Worm (Caenorhabditis elegans): Measurements from ENCODE around the gene F13A2.1.

Gene F13A2.1

DNA sequence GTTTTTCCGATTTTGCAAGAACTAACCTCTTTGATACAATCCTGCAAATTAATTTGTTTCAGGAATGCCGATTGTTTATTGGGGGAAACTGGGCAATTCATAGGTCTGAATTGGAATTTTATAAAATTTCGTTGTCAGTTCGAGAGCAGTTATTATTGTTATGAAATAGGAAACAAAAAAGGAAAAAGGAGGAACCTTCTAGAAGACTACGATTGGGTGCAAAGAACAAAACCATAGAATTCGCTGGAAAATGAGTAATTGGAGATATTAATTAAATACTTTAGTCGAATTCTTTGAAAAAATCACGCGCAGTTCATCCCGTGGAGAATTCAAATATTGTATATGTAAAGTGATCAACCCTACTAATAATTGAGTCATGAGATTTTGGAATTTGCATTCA, 5.2 kb upstream of the F13A2.1 start, which contains the start of gene F13A2.9:
Gene F13A2.9 (minus strand): TSS at position 101 of the 400 bp plus-strand sequence.
- no peak for TF ChIP-seq snpc-4 (tag; optimal IDR thresholded peaks at IDR 0.05)
- TF ChIP-seq sma-9 (GFP tag; optimal IDR thresholded peaks at IDR 0.05): no peak
- no peak for TF ChIP-seq sma-9 (tag; optimal IDR thresholded peaks at IDR 0.05)
- no peak for TF ChIP-seq mab-5 (tag; optimal IDR thresholded peaks at IDR 0.05)
- no peak for TF ChIP-seq aly-2 (tag; optimal IDR thresholded peaks at IDR 0.05)
- no peak for TF ChIP-seq peb-1 (tag; optimal IDR thresholded peaks at IDR 0.05)
- no peak for TF ChIP-seq blmp-1 (tag; optimal IDR thresholded peaks at IDR 0.05; ENCODE audit: insufficient read depth)
- TF ChIP-seq ceh-82 (tag; optimal IDR thresholded peaks at IDR 0.05): no peak
- no peak for TF ChIP-seq nhr-23 (tag; optimal IDR thresholded peaks at IDR 0.05)
- no peak for TF ChIP-seq unc-39 (tag; optimal IDR thresholded peaks at IDR 0.05)
- no peak for TF ChIP-seq ama-1 (optimal IDR thresholded peaks at IDR 0.05)
- no peak for TF ChIP-seq fos-1 (tag; optimal IDR thresholded peaks at IDR 0.05)
- TF ChIP-seq nhr-25 (tag; optimal IDR thresholded peaks at IDR 0.05): no peak

DNA sequence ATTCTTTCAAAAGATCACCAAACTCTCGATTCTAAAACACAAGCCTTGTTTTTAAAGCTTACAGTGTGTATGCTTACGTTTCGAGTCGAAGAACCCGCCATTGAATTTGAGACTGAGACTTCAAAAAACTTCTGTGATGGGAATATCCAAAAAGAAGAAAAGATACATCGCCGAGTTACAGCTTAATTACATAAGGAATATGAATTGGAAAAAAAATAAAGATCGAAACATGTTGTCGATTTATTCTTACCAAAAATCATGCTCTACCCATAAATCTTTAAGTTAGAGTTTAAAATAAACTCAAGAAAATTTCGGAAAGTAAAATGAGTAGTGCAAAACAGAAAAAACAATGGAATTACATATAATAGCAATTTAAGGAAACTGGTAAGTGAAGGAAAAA, 4.0 kb upstream of the F13A2.1 start, which contains the start of gene F13A2.10:
Gene F13A2.10 (minus strand): TSS at position 101 of the 400 bp plus-strand sequence.
- TF ChIP-seq nhr-6 (tag; optimal IDR thresholded peaks at IDR 0.05) (no peak), lsy-2 (tag; optimal IDR thresholded peaks at IDR 0.05) (no peak), snpc-4 (tag; optimal IDR thresholded peaks at IDR 0.05) (no peak), nhr-77 (tag; optimal IDR thresholded peaks at IDR 0.05) (no peak), unc-62 (GFP tag; optimal IDR thresholded peaks at IDR 0.05) (no peak), R02D3.7 (tag; optimal IDR thresholded peaks at IDR 0.05) (no peak), F13H6.1 (tag; optimal IDR thresholded peaks at IDR 0.05) (no peak), blmp-1 (tag; optimal IDR thresholded peaks at IDR 0.05; ENCODE audit: insufficient read depth) (no peak), skn-1 (tag; optimal IDR thresholded peaks at IDR 0.05) (no peak), ama-1 (optimal IDR thresholded peaks at IDR 0.05) (no peak)

DNA sequence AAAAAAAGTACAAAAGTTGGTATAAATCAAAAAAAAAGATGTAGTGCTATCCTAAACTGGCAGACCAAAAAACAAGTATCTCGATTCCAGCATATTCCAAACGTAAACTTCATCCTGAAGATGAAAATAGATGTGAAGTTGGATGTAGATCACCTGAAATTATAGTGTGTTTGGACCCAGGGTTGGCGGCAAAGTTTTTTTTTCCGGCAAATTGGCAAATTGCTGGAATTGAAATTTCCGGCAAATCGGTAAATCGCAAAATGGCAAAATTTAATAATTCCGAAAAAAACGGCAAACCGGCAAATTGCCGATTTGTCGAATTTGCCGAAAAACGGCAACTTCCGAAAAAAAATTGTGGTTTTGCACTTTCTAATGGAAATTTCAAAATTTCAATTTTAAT, 2.3 kb upstream of the F13A2.1 start, which contains the start of gene F13A2.2:
Gene F13A2.2 (minus strand): TSS at position 101 of the 400 bp plus-strand sequence.
- TF ChIP-seq unc-39 (tag; optimal IDR thresholded peaks at IDR 0.05): no peak
- TF ChIP-seq crh-2 (tag; optimal IDR thresholded peaks at IDR 0.05): no peak
- TF ChIP-seq R02D3.7 (tag; optimal IDR thresholded peaks at IDR 0.05): no peak
- no peak for TF ChIP-seq sma-3 (GFP tag; optimal IDR thresholded peaks at IDR 0.05)
- no peak for TF ChIP-seq nhr-237 (tag; optimal IDR thresholded peaks at IDR 0.05)
- no peak for TF ChIP-seq ztf-1 (GFP tag; conservative IDR thresholded peaks at IDR 0.05)
- TF ChIP-seq peb-1 (tag; optimal IDR thresholded peaks at IDR 0.05): no peak
- no peak for TF ChIP-seq elt-1 (tag; optimal IDR thresholded peaks at IDR 0.05)
- TF ChIP-seq fos-1 (tag; optimal IDR thresholded peaks at IDR 0.05): no peak
- no peak for TF ChIP-seq ama-1 (optimal IDR thresholded peaks at IDR 0.05)
- no peak for TF ChIP-seq ceh-16 (tag; optimal IDR thresholded peaks at IDR 0.05)
- TF ChIP-seq mab-5 (tag; optimal IDR thresholded peaks at IDR 0.05): no peak
- no peak for TF ChIP-seq skn-1 (tag; optimal IDR thresholded peaks at IDR 0.05)
- TF ChIP-seq nhr-77 (tag; optimal IDR thresholded peaks at IDR 0.05): no peak
- TF ChIP-seq egl-27 (tag; optimal IDR thresholded peaks at IDR 0.05): no peak
- no peak for TF ChIP-seq ZK546.5 (tag; optimal IDR thresholded peaks at IDR 0.05)
- no peak for TF ChIP-seq blmp-1 (tag; optimal IDR thresholded peaks at IDR 0.05; ENCODE audit: insufficient read depth)
- TF ChIP-seq sem-4 (tag; optimal IDR thresholded peaks at IDR 0.05): no peak

ce11 chrV:4377622-4378021, 4.6 kb downstream of the F13A2.1 start, which contains the start of gene F32D1.8:
Gene F32D1.8 (minus strand): TSS chrV:4377722.
- no peak for TF ChIP-seq sem-4 (tag; optimal IDR thresholded peaks at IDR 0.05)
- no peak for TF ChIP-seq sma-3 (GFP tag; optimal IDR thresholded peaks at IDR 0.05)
- no peak for TF ChIP-seq unc-39 (tag; optimal IDR thresholded peaks at IDR 0.05)
- TF ChIP-seq skn-1 (tag; optimal IDR thresholded peaks at IDR 0.05): no peak
- TF ChIP-seq nhr-21 (tag; optimal IDR thresholded peaks at IDR 0.05): no peak
- no peak for TF ChIP-seq dmd-4 (tag; optimal IDR thresholded peaks at IDR 0.05)
- TF ChIP-seq F13H6.1 (tag; optimal IDR thresholded peaks at IDR 0.05): no peak
- no peak for TF ChIP-seq Y55F3AM.14 (GFP tag; optimal IDR thresholded peaks at IDR 0.05)
- TF ChIP-seq nhr-129 (tag; optimal IDR thresholded peaks at IDR 0.05): no peak
- no peak for TF ChIP-seq lin-11 (tag; optimal IDR thresholded peaks at IDR 0.05)
- TF ChIP-seq ceh-16 (tag; optimal IDR thresholded peaks at IDR 0.05): no peak

Data from whole organism, L2 larva.